Fruit fly (Drosophila melanogaster) whole organism, embryonic: ENCODE data around the gene Hem.

Source experiments
- Antp ChIP-seq: fragments of 200-800 bp; sonication (Bioruptor generic); optimal IDR thresholded peaks from 3 replicates; lab custom pipeline; 2016; ENCODE audit warnings: missing biosample characterization, missing genetic modification characterization
- CG11504 ChIP-seq: fragments of 200-800 bp; sonication (Bioruptor generic); optimal IDR thresholded peaks from 3 replicates; lab custom pipeline; 2019; ENCODE audit warnings: missing biosample characterization, mild to moderate bottlenecking, missing genetic modification characterization, moderate library complexity
- CG14050 ChIP-seq: fragments of 200-800 bp; sonication (Bioruptor generic); IDR thresholded peaks from 3 replicates; pipeline ENCODE4 v1.3.6; 2022; ENCODE audit warnings: missing biosample characterization, missing genetic modification characterization
- CG14441 ChIP-seq: fragments of 200-800 bp; sonication (Bioruptor generic); IDR thresholded peaks from 2 replicates; pipeline ENCODE4 v1.3.6; 2022; ENCODE audit warnings: missing biosample characterization, missing genetic modification characterization
- CG15514 ChIP-seq: fragments of 200-800 bp; sonication (Bioruptor generic); optimal IDR thresholded peaks from 3 replicates; lab custom pipeline; 2017; ENCODE audit warnings: missing biosample characterization, missing genetic modification characterization, mild to moderate bottlenecking, moderate library complexity, missing genetic modification reagents
- CG17359 ChIP-seq: fragments of 200-800 bp; sonication (Bioruptor generic); optimal IDR thresholded peaks from 3 replicates; lab custom pipeline; 2018; ENCODE audit warnings: missing biosample characterization, mild to moderate bottlenecking, missing genetic modification characterization, moderate library complexity
- CG17612 ChIP-seq: fragments of 200-800 bp; sonication (Bioruptor generic); IDR thresholded peaks from 2 replicates; pipeline ENCODE4 v1.3.6; 2022; ENCODE audit warnings: missing biosample characterization, missing genetic modification characterization
- CG31365 ChIP-seq: fragments of 200-800 bp; sonication (Bioruptor generic); optimal IDR thresholded peaks from 2 replicates; lab custom pipeline; 2018; ENCODE audit warnings: missing biosample characterization, mild to moderate bottlenecking, missing genetic modification characterization
- CG3281 ChIP-seq: fragments of 200-800 bp; sonication (Bioruptor generic); optimal IDR thresholded peaks from 3 replicates; lab custom pipeline; 2017; ENCODE audit warnings: missing biosample characterization, mild to moderate bottlenecking, missing genetic modification characterization
- CG4707 ChIP-seq: fragments of 200-800 bp; sonication (Bioruptor generic); optimal IDR thresholded peaks from 2 replicates; lab custom pipeline; 2018; ENCODE audit warnings: missing biosample characterization, mild to moderate bottlenecking, missing genetic modification characterization, moderate library complexity
- CG7987 ChIP-seq: fragments of 200-800 bp; sonication (Bioruptor generic); optimal IDR thresholded peaks from 2 replicates; lab custom pipeline; 2018; ENCODE audit warnings: missing biosample characterization, mild to moderate bottlenecking, missing genetic modification characterization, moderate library complexity
- CG8478 ChIP-seq: fragments of >200 bp; optimal IDR thresholded peaks from 2 replicates; lab custom pipeline; 2018
- CG9817 ChIP-seq: fragments of 200-800 bp; sonication (Bioruptor generic); optimal IDR thresholded peaks from 2 replicates; lab custom pipeline; 2018; ENCODE audit warnings: missing biosample characterization, mild to moderate bottlenecking, missing genetic modification characterization, moderate library complexity
- Dbx ChIP-seq: fragments of 200-800 bp; sonication (Bioruptor generic); IDR thresholded peaks from 3 replicates; pipeline ENCODE4 v1.3.6; 2022; ENCODE audit warnings: missing biosample characterization, missing genetic modification characterization
- Elba2 ChIP-seq: fragments of 200-800 bp; sonication (Bioruptor generic); optimal IDR thresholded peaks from 3 replicates; lab custom pipeline; 2016; ENCODE audit warnings: missing biosample characterization, missing genetic modification characterization
- Gug ChIP-seq: fragments of 200-800 bp; sonication (Bioruptor generic); IDR thresholded peaks from 4 replicates; pipeline ENCODE4 v1.3.6; 2022; ENCODE audit warnings: missing biosample characterization, missing genetic modification characterization
- HHEX ChIP-seq: fragments of 200-800 bp; sonication (Bioruptor generic); optimal IDR thresholded peaks from 3 replicates; lab custom pipeline; 2017; ENCODE audit warnings: missing biosample characterization, mild to moderate bottlenecking, missing genetic modification characterization, missing genetic modification reagents
- HLHmδ ChIP-seq: fragments of 200-800 bp; sonication (Bioruptor generic); optimal IDR thresholded peaks from 2 replicates; lab custom pipeline; 2018; ENCODE audit warnings: missing biosample characterization, mild to moderate bottlenecking, missing genetic modification characterization, moderate library complexity
- Med ChIP-seq: fragments of 200-800 bp; sonication (Bioruptor generic); peaks from one replicate; lab custom pipeline; 2016; ENCODE audit warnings: missing biosample characterization, missing genetic modification characterization, mild to moderate bottlenecking, inconsistent platforms, moderate library complexity
- Ptx1 ChIP-seq: fragments of 200-800 bp; sonication (Bioruptor generic); IDR thresholded peaks from 2 replicates; pipeline ENCODE4 v1.3.6; 2022; ENCODE audit warnings: missing biosample characterization, missing genetic modification characterization
- Sry-δ ChIP-seq: fragments of 200-800 bp; sonication (Bioruptor generic); optimal IDR thresholded peaks from 2 replicates; lab custom pipeline; 2016; ENCODE audit warnings: missing biosample characterization, missing genetic modification characterization
- Stat92E ChIP-seq, 3 experiments: fragments of >200 bp in 2 of 3; fragments of 200-800 bp in 1 of 3; sonication (Bioruptor generic) in 1 of 3; optimal IDR thresholded peaks; 2 replicates each; lab custom pipeline; 2017 to 2019; ENCODE audit warnings: missing biosample characterization in 3 of 3, missing genetic modification characterization in 3 of 3, mild to moderate bottlenecking in 1 of 3, moderate library complexity in 1 of 3
- Xrp1 ChIP-seq: fragments of 200-800 bp; sonication (Bioruptor generic); IDR thresholded peaks from 2 replicates; pipeline ENCODE4 v1.3.6; 2022; ENCODE audit warnings: missing biosample characterization, missing genetic modification characterization
- ac ChIP-seq: fragments of 200-800 bp; sonication (Bioruptor generic); optimal IDR thresholded peaks from 3 replicates; lab custom pipeline; 2017; ENCODE audit warnings: missing biosample characterization, mild to moderate bottlenecking, missing genetic modification characterization
- ap ChIP-seq: fragments of 200-800 bp; sonication (Bioruptor generic); IDR thresholded peaks from 2 replicates; pipeline ENCODE4 v1.3.6; 2022; ENCODE audit warnings: missing biosample characterization, missing genetic modification characterization
- ara ChIP-seq: fragments of 200-800 bp; sonication (Bioruptor generic); IDR thresholded peaks from 2 replicates; pipeline ENCODE4 v1.3.6; 2022; ENCODE audit warnings: missing biosample characterization, missing genetic modification characterization
- chif ChIP-seq, 2 experiments: fragments of 200-800 bp; sonication (Bioruptor generic); optimal IDR thresholded peaks; 3 replicates each; lab custom pipeline; 2016; ENCODE audit warnings: missing biosample characterization in 2 of 2, missing genetic modification characterization in 2 of 2
- ci ChIP-seq: fragments of 200-800 bp; sonication (Bioruptor generic); IDR thresholded peaks from 3 replicates; pipeline ENCODE4 v1.3.6; 2022; ENCODE audit warnings: missing biosample characterization, missing genetic modification characterization
- crp ChIP-seq, 2 experiments: fragments of 200-800 bp; sonication (Bioruptor generic); optimal IDR thresholded peaks; 2 replicates in 1 of 2; 3 replicates in 1 of 2; lab custom pipeline; 2017; ENCODE audit warnings: missing biosample characterization in 2 of 2, missing genetic modification characterization in 2 of 2, mild to moderate bottlenecking in 1 of 2, moderate library complexity in 1 of 2
- eve ChIP-seq, 2 experiments: fragments of >200 bp; optimal IDR thresholded peaks; 2 replicates each; lab custom pipeline; 2017; ENCODE audit warnings: missing biosample characterization in 2 of 2, missing genetic modification characterization in 2 of 2
- ftz-f1 ChIP-seq: fragments of 200-800 bp; sonication (Bioruptor generic); optimal IDR thresholded peaks from 2 replicates; lab custom pipeline; 2016; ENCODE audit warnings: missing biosample characterization, missing genetic modification characterization
- gce ChIP-seq: fragments of 200-800 bp; sonication (Bioruptor generic); IDR thresholded peaks from 3 replicates; pipeline ENCODE4 v1.3.6; 2022; ENCODE audit warnings: missing biosample characterization, missing genetic modification characterization
- gem ChIP-seq: fragments of 200-800 bp; sonication (Bioruptor generic); optimal IDR thresholded peaks from 2 replicates; lab custom pipeline; 2019; ENCODE audit warnings: missing biosample characterization, mild to moderate bottlenecking, missing genetic modification characterization, moderate library complexity
- grau ChIP-seq: fragments of 200-800 bp; optimal IDR thresholded peaks from 3 replicates; lab custom pipeline; 2019; ENCODE audit warnings: missing biosample characterization, mild to moderate bottlenecking, missing genetic modification characterization, moderate library complexity
- gsb ChIP-seq: fragments of 200-800 bp; sonication (Bioruptor generic); IDR thresholded peaks from 2 replicates; pipeline ENCODE4 v1.3.6; 2022; ENCODE audit warnings: missing biosample characterization, missing genetic modification characterization
- hth ChIP-seq: fragments of >200 bp; optimal IDR thresholded peaks from 2 replicates; lab custom pipeline; 2017; ENCODE audit warnings: inconsistent platforms
- ranshi ChIP-seq: fragments of 200-800 bp; sonication (Bioruptor generic); IDR thresholded peaks from 2 replicates; pipeline ENCODE4 v1.3.6; 2022; ENCODE audit warnings: missing biosample characterization, missing genetic modification characterization
- ro ChIP-seq: fragments of 200-800 bp; sonication (Bioruptor generic); IDR thresholded peaks from 2 replicates; pipeline ENCODE4 v1.3.6; 2022; ENCODE audit warnings: missing biosample characterization, missing genetic modification characterization
- row ChIP-seq: fragments of 200-800 bp; sonication (Bioruptor generic); IDR thresholded peaks from 3 replicates; pipeline ENCODE4 v1.3.6; 2022; ENCODE audit warnings: missing biosample characterization, missing genetic modification characterization
- salm ChIP-seq: fragments of 200-800 bp; sonication (Bioruptor generic); optimal IDR thresholded peaks from 2 replicates; lab custom pipeline; 2018; ENCODE audit warnings: missing biosample characterization, mild to moderate bottlenecking, missing genetic modification characterization
- seq ChIP-seq: fragments of 200-800 bp; sonication (Bioruptor generic); IDR thresholded peaks from 2 replicates; pipeline ENCODE4 v1.3.6; 2022; ENCODE audit warnings: missing biosample characterization, missing genetic modification characterization
- sima ChIP-seq: fragments of 200-800 bp; sonication (Bioruptor generic); optimal IDR thresholded peaks from 2 replicates; lab custom pipeline; 2016; ENCODE audit warnings: missing biosample characterization, missing genetic modification characterization
- so ChIP-seq: fragments of 200-800 bp; sonication (Bioruptor generic); IDR thresholded peaks from 3 replicates; pipeline ENCODE4 v1.3.6; 2022; ENCODE audit warnings: missing biosample characterization, missing genetic modification characterization
- stwl ChIP-seq: fragments of 200-800 bp; sonication (Bioruptor generic); optimal IDR thresholded peaks from 3 replicates; lab custom pipeline; 2018; ENCODE audit warnings: missing biosample characterization, mild to moderate bottlenecking, missing genetic modification characterization, moderate library complexity
- tin ChIP-seq: fragments of 200-800 bp; sonication (Bioruptor generic); optimal IDR thresholded peaks from 3 replicates; lab custom pipeline; 2016; ENCODE audit warnings: missing biosample characterization, missing genetic modification characterization
- vvl ChIP-seq: fragments of 200-800 bp; sonication (Bioruptor generic); IDR thresholded peaks from 2 replicates; pipeline ENCODE4 v1.3.6; 2022; ENCODE audit warnings: missing biosample characterization, missing genetic modification characterization
- wek ChIP-seq: fragments of 200-800 bp; sonication (Bioruptor generic); optimal IDR thresholded peaks from 3 replicates; lab custom pipeline; 2018; ENCODE audit warnings: missing biosample characterization, mild to moderate bottlenecking, missing genetic modification characterization, moderate library complexity
- z ChIP-seq: fragments of 200-800 bp; sonication (Bioruptor generic); IDR thresholded peaks from 3 replicates; pipeline ENCODE4 v1.3.6; 2022; ENCODE audit warnings: missing biosample characterization, missing genetic modification characterization
- zfh1 ChIP-seq: fragments of 200-800 bp; sonication (Bioruptor generic); IDR thresholded peaks from 3 replicates; pipeline ENCODE4 v1.3.6; 2022; ENCODE audit warnings: missing biosample characterization, missing genetic modification characterization

Hem gene

dm6 chr3L:22275989-22276388 lies 12.0 kb downstream of the Hem start (continued):
- no peak for TF ChIP-seq gsb (GFP tag; lab: Robert Waterston, UW)
- TF ChIP-seq CG4707 (GFP tag; lab: Kevin White, UChicago) = peak; percentile 79
- peak; percentile 11 for TF ChIP-seq CG9817 (tag; lab: Kevin White, UChicago)
- TF ChIP-seq Gug (GFP tag; lab: Robert Waterston, UW) = peak; percentile 22; the same call in 1 of the 4 replicates
- 0 out of 2 replicates have a peak, but pooled peaks have one; percentile 11 for TF ChIP-seq ap (GFP tag; lab: Robert Waterston, UW)

DNA sequence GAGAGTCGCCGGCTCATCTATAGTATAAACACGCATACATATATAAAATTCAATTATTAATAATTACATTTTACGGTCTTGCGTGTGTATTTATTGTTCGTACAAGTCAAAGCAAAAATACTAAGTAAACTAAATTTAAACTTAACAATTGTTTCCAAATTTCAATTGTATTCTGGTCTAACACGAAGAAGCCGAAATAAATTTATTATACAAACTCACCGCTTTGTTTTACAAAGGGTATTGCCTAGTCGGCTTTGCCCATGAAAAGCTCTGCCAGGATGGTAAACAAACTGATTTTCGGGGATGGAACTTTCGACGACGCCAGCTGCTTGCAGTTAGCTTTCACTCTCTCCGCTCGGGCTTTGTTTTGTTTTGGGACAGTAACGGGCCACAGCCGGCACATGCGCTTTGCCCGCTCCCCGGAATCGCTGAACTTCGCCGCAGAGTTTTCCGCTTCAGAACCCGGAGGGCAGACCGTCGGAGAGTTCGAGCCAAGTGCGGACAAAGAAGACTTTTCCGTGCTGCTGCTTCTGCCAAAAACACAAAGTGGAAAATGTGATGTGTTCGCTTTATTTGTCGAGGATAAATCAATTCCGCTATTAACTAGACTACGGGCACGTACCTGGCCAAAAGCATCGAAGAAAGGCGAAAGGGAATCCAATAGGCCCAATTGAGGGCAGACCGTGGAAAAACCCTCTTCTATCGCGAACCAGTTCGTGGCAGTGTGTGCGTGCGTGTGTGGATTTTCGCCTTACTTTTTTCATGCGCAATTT lies 14.3 kb downstream of the Hem start, which contains the start of gene Srpk79D:
Gene Srpk79D, plus strand, starts transcription at position 457 of the 773 bp plus-strand sequence.
- TF ChIP-seq ac (GFP tag; lab: Kevin White, UChicago) (no peak), CG8478 (no peak), ro (GFP tag; lab: Robert Waterston, UW) (no peak), CG31365 (no peak), wek (GFP tag; lab: Kevin White, UChicago) (no peak), ranshi (GFP tag; lab: Robert Waterston, UW) (no peak), Xrp1 (peak; percentile 24; the same call in 1 of the 2 replicates), hth (lab: Kevin White, UChicago) (no peak), CG15514 (GFP tag; lab: Kevin White, UChicago) (peak; percentile 96), seq (no peak), ci (GFP tag; lab: Robert Waterston, UW) (peak; percentile 59; the same call in 1 of the 3 replicates), Stat92E (GFP tag; optimal IDR thresholded peaks at IDR 0.05; lab: Kevin White, UChicago) (no peak), CG17359 (no peak), so (no peak), CG14050 (GFP tag; lab: Robert Waterston, UW) (no peak), chif (GFP tag; optimal IDR thresholded peaks at IDR 0.05; lab: Kevin White, UChicago) (no peak), CG7987 (no peak), salm (tag; lab: Kevin White, UChicago) (no peak), Sry-δ (GFP tag; lab: Kevin White, UChicago) (no peak), Ptx1 (GFP tag; lab: Robert Waterston, UW) (no peak), z (GFP tag; lab: Robert Waterston, UW) (no peak), eve (GFP tag; optimal IDR thresholded peaks at IDR 0.05; lab: Kevin White, UChicago) (no peak), crp (GFP tag; optimal IDR thresholded peaks at IDR 0.05; lab: Kevin White, UChicago) (peak in 1 of 2 experiments; percentile 40), ftz-f1 (GFP tag; lab: Kevin White, UChicago) (no peak), vvl (GFP tag; lab: Robert Waterston, UW) (0 out of 2 replicates have a peak, but pooled peaks have one; percentile 11), CG17612 (no peak), stwl (tag; lab: Kevin White, UChicago) (no peak), Med (GFP tag; lab: Kevin White, UChicago) (peak; percentile 77), Dbx (no peak), CG11504 (tag; lab: Kevin White, UChicago) (peak; percentile 8), tin (GFP tag; lab: Kevin White, UChicago) (no peak), sima (GFP tag; lab: Kevin White, UChicago) (no peak), gce (GFP tag; lab: Robert Waterston, UW) (no peak), grau (no peak), row (GFP tag; lab: Robert Waterston, UW) (peak; percentile 57; the same call in 1 of the 3 replicates), Elba2 (peak; percentile 6), CG3281 (GFP tag; lab: Kevin White, UChicago) (no peak), HLHmδ (no peak), ara (GFP tag; lab: Robert Waterston, UW) (0 out of 2 replicates have a peak, but pooled peaks have one; percentile 45), Antp (GFP tag; lab: Kevin White, UChicago) (no peak), gem (tag; lab: Kevin White, UChicago) (peak; percentile 5), CG14441 (GFP tag; lab: Robert Waterston, UW) (no peak), zfh1 (GFP tag; lab: Robert Waterston, UW) (no peak), HHEX (GFP tag; lab: Kevin White, UChicago) (no peak)
